Worm (Caenorhabditis elegans) whole organism, L3 larva: ENCODE data around the gene spl-1.
A peak's percentile ranks its signal among the peaks of the same experiment; 100 is the strongest.

ENCODE experiments used
- R02D3.7 ChIP-seq: fragments of 150-350 bp; optimal IDR thresholded peaks from 2 replicates; lab custom pipeline; 2014; ENCODE audit warnings: missing biosample characterization, missing genetic modification characterization
- ZK546.5 ChIP-seq: sonication (generic microtip); optimal IDR thresholded peaks from 2 replicates; lab custom pipeline; 2017; ENCODE audit warnings: missing biosample characterization, missing genetic modification characterization
- aly-2 ChIP-seq: fragments of 150-350 bp; optimal IDR thresholded peaks from 2 replicates; lab custom pipeline; 2014; ENCODE audit warnings: missing biosample characterization, missing genetic modification characterization
- ama-1 ChIP-seq: fragments of 150-350 bp; optimal IDR thresholded peaks from 2 replicates; lab custom pipeline; 2018
- ceh-28 ChIP-seq: fragments of 150-350 bp; optimal IDR thresholded peaks from 2 replicates; lab custom pipeline; 2014; ENCODE audit warnings: missing biosample characterization, missing genetic modification reagents, missing genetic modification characterization
- ceh-82 ChIP-seq: fragments of 150-350 bp; optimal IDR thresholded peaks from 2 replicates; lab custom pipeline; 2014; ENCODE audit warnings: missing biosample characterization, missing genetic modification characterization
- ceh-9 ChIP-seq: sonication (generic microtip); optimal IDR thresholded peaks from 2 replicates; lab custom pipeline; 2018; ENCODE audit warnings: missing biosample characterization, missing genetic modification characterization
- daf-12 ChIP-seq: fragments of 150-350 bp; optimal IDR thresholded peaks from 2 replicates; lab custom pipeline; 2014; ENCODE audit warnings: missing biosample characterization, missing genetic modification reagents, missing genetic modification characterization
- egl-27 ChIP-seq: sonication (generic microtip); optimal IDR thresholded peaks from 4 replicates; lab custom pipeline; 2017; ENCODE audit warnings: missing biosample characterization, missing genetic modification reagents, missing genetic modification characterization
- egl-5 ChIP-seq: fragments of 150-350 bp; optimal IDR thresholded peaks from 2 replicates; lab custom pipeline; 2017; ENCODE audit warnings: missing biosample characterization, missing genetic modification reagents, missing genetic modification characterization, inconsistent platforms
- elt-1 ChIP-seq: fragments of 150-350 bp; optimal IDR thresholded peaks from 2 replicates; lab custom pipeline; 2014; ENCODE audit warnings: missing biosample characterization, missing genetic modification characterization
- elt-2 ChIP-seq: sonication (generic microtip); optimal IDR thresholded peaks from 2 replicates; lab custom pipeline; 2016; ENCODE audit warnings: missing genetic modification reagents, mild to moderate bottlenecking, missing genetic modification characterization, missing compliant biosample characterization
- elt-3 ChIP-seq, 3 experiments: fragments of 150-350 bp in 1 of 3; sonication (generic microtip) in 2 of 3; optimal IDR thresholded peaks; 2 replicates in 2 of 3; 4 replicates in 1 of 3; lab custom pipeline; 2014 to 2017; ENCODE audit warnings: missing biosample characterization in 3 of 3, missing genetic modification characterization in 3 of 3
- fos-1 ChIP-seq: fragments of 150-350 bp; optimal IDR thresholded peaks from 2 replicates; lab custom pipeline; 2014; ENCODE audit warnings: missing biosample characterization, missing genetic modification characterization
- hmg-11 ChIP-seq: sonication (generic microtip); optimal IDR thresholded peaks from 2 replicates; lab custom pipeline; 2016; ENCODE audit warnings: missing genetic modification characterization, missing compliant biosample characterization
- jun-1 ChIP-seq: fragments of 150-350 bp; optimal IDR thresholded peaks from 2 replicates; lab custom pipeline; 2014; ENCODE audit warnings: missing biosample characterization, missing genetic modification reagents, missing genetic modification characterization
- lin-15B ChIP-seq: fragments of 150-350 bp; optimal IDR thresholded peaks from 2 replicates; lab custom pipeline; 2014; ENCODE audit warnings: missing biosample characterization, missing genetic modification characterization
- lin-39 ChIP-seq: fragments of 150-350 bp; optimal IDR thresholded peaks from 2 replicates; lab custom pipeline; 2018; ENCODE audit warnings: missing biosample characterization, missing genetic modification reagents, missing genetic modification characterization
- lsy-12 ChIP-seq: sonication (generic microtip); optimal IDR thresholded peaks from 2 replicates; lab custom pipeline; 2016; ENCODE audit warnings: mild to moderate bottlenecking, missing genetic modification characterization, missing compliant biosample characterization
- mdl-1 ChIP-seq: fragments of 150-350 bp; optimal IDR thresholded peaks from 2 replicates; lab custom pipeline; 2014; ENCODE audit warnings: missing biosample characterization, missing genetic modification characterization
- mml-1 ChIP-seq: fragments of 150-350 bp; sonication (generic microtip); optimal IDR thresholded peaks from 3 replicates; lab custom pipeline; 2014; ENCODE audit warnings: missing biosample characterization, missing genetic modification characterization
- nfya-1 ChIP-seq: sonication (generic microtip); optimal IDR thresholded peaks from 2 replicates; lab custom pipeline; 2017; ENCODE audit warnings: missing genetic modification characterization, mild to moderate bottlenecking, missing compliant biosample characterization, antibody characterized with exemption, moderate library complexity; ENCODE audit not compliant: insufficient read depth
- nhr-11 ChIP-seq: fragments of 150-350 bp; optimal IDR thresholded peaks from 2 replicates; lab custom pipeline; 2014; ENCODE audit warnings: missing biosample characterization, missing genetic modification characterization
- nhr-23 ChIP-seq: fragments of 150-350 bp; optimal IDR thresholded peaks from 2 replicates; lab custom pipeline; 2014; ENCODE audit warnings: missing biosample characterization, missing genetic modification reagents, missing genetic modification characterization
- nhr-237 ChIP-seq: fragments of 150-350 bp; optimal IDR thresholded peaks from 2 replicates; lab custom pipeline; 2014; ENCODE audit warnings: missing biosample characterization, missing genetic modification characterization
- nhr-25 ChIP-seq: sonication (generic microtip); optimal IDR thresholded peaks from 2 replicates; lab custom pipeline; 2017; ENCODE audit warnings: missing biosample characterization, missing genetic modification characterization
- nhr-28 ChIP-seq: fragments of 150-350 bp; optimal IDR thresholded peaks from 2 replicates; lab custom pipeline; 2014; ENCODE audit warnings: missing biosample characterization, missing genetic modification characterization
- nhr-67 ChIP-seq: fragments of 150-350 bp; optimal IDR thresholded peaks from 2 replicates; lab custom pipeline; 2014; ENCODE audit warnings: missing biosample characterization, missing genetic modification characterization
- pqm-1 ChIP-seq: fragments of 150-350 bp; optimal IDR thresholded peaks from 2 replicates; lab custom pipeline; 2017; ENCODE audit warnings: missing biosample characterization, missing genetic modification characterization, inconsistent platforms
- sea-2 ChIP-seq: fragments of 150-350 bp; sonication (generic microtip); optimal IDR thresholded peaks from 4 replicates; lab custom pipeline; 2014; ENCODE audit warnings: missing biosample characterization, missing genetic modification reagents, missing genetic modification characterization
- tbx-2 ChIP-seq: sonication (generic microtip); optimal IDR thresholded peaks from 2 replicates; lab custom pipeline; 2016; ENCODE audit warnings: mild to moderate bottlenecking, missing genetic modification characterization, missing compliant biosample characterization
- unc-62 ChIP-seq: fragments of 150-350 bp; sonication (generic microtip); optimal IDR thresholded peaks from 4 replicates; lab custom pipeline; 2014; ENCODE audit warnings: missing biosample characterization, missing genetic modification reagents, missing genetic modification characterization
- zag-1 ChIP-seq: fragments of 150-350 bp; optimal IDR thresholded peaks from 2 replicates; lab custom pipeline; 2014; ENCODE audit warnings: missing biosample characterization, missing genetic modification characterization

spl-1 gene

ce11 chrIV:425546-425945 is 42.6 kb upstream of the spl-1 start:
- TF ChIP-seq unc-62 (GFP tag; lab: Kevin White, UChicago) = no peak
- peak; percentile 59 for TF ChIP-seq nhr-23 (tag; lab: Kevin White, UChicago)
- TF ChIP-seq elt-2 (tag; lab: Kevin White, UChicago) = peak; percentile 3
- no peak for TF ChIP-seq egl-27
- peak; percentile 72 for TF ChIP-seq lin-15B
- TF ChIP-seq egl-5 (tag; lab: Kevin White, UChicago) = no peak
- no peak for TF ChIP-seq ceh-9 (tag; lab: Kevin White, UChicago)
- peak; percentile 39 for TF ChIP-seq lin-39 (tag; lab: Kevin White, UChicago)
- no peak for TF ChIP-seq nhr-11 (tag; lab: Kevin White, UChicago)
- no peak for TF ChIP-seq lsy-12
- TF ChIP-seq tbx-2 = no peak
- no peak for TF ChIP-seq jun-1 (tag; lab: Kevin White, UChicago)
- peak; percentile 73 for TF ChIP-seq nfya-1
- TF ChIP-seq ceh-82 (tag; lab: Kevin White, UChicago) = no peak
- peak; percentile 60 for TF ChIP-seq hmg-11
- no peak for TF ChIP-seq aly-2 (tag; lab: Kevin White, UChicago)
- no peak for TF ChIP-seq R02D3.7
- TF ChIP-seq nhr-25 (tag; lab: Kevin White, UChicago) = no peak
- no peak for TF ChIP-seq mdl-1
- TF ChIP-seq nhr-28 (tag; lab: Kevin White, UChicago) = no peak
- TF ChIP-seq ceh-28 = peak; percentile 32
- no peak for TF ChIP-seq elt-3 (tag; optimal IDR thresholded peaks at IDR 0.05; lab: Kevin White, UChicago)

DNA sequence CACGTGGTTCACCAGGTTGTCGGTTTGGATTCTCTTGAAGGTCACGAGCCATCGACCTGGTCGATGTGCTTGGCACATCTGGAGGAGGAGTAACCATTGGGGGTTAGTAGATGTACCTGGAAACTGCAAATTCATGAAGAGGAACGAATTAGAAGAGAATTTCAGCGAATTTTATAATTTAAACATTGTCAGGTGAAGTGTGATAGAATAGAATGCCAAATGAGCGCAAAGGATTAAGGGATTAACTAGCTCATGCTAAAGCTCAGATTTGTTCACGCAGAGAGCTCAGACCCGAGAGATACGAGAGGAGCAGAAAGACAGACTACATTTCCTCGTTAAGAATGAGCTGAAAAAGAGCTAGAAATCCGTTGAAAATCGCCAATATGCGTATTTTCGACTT is 42.1 kb upstream of the spl-1 start, which contains the start of gene daf-18:
TSS of gene daf-18 (minus strand) at position 126 of the 400 bp plus-strand sequence.
- TF ChIP-seq egl-5 (tag; lab: Kevin White, UChicago) (no peak), aly-2 (tag; lab: Kevin White, UChicago) (no peak), daf-12 (tag; lab: Kevin White, UChicago) (no peak), elt-1 (tag; lab: Kevin White, UChicago) (no peak), fos-1 (tag; lab: Kevin White, UChicago) (no peak)

DNA sequence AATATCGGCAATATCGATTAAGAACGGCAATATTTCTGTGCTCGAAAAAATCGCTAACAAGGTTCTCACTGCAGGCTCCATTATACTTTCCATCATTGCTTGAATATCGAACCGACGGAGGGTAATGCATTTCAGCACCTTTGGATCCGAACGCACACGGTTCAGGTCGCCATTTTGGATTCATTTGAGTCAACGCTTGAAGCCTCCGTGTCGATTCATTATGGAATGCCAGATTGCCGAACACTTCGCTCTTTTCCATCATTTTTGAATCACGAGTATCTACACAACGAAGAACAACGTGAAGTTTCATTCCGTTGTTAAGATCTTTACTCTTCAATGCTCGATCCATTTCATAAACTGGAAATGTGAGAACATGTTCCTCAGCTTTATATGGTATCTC is 39.1 kb upstream of the spl-1 start:
- no peak for TF ChIP-seq elt-1 (tag; lab: Kevin White, UChicago)
- no peak for TF ChIP-seq elt-2 (tag; lab: Kevin White, UChicago)
- no peak for TF ChIP-seq egl-5 (tag; lab: Kevin White, UChicago)
- no peak for TF ChIP-seq nhr-67 (tag; lab: Kevin White, UChicago)
- TF ChIP-seq egl-27 = no peak
- no peak for TF ChIP-seq lin-39 (tag; lab: Kevin White, UChicago)
- TF ChIP-seq R02D3.7 = no peak
- TF ChIP-seq nhr-11 (tag; lab: Kevin White, UChicago) = no peak
- no peak for TF ChIP-seq tbx-2
- no peak for TF ChIP-seq sea-2 (GFP tag; lab: Kevin White, UChicago)
- no peak for TF ChIP-seq nhr-237 (tag; lab: Kevin White, UChicago)

DNA sequence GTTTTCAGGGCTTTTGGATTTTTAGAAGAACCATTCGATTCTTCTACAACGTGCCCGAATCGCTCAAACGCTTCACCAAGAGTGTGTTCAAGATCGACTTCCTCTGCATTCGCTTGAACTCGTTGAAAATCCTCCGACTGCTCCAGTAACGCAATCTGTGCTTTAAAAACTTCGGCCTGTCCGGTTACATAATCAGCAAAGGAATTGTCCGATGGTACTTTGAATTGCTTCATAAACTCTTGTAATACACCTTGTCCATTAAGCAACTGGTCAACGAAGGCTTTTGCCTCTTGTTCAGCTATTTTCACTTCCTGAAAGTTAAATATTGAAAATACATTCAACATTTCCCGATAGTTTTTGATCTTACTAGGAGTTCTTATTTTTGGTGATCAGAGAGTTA is 37.7 kb upstream of the spl-1 start:
- TF ChIP-seq mml-1 (tag; lab: Kevin White, UChicago) (no peak), zag-1 (tag; lab: Kevin White, UChicago) (no peak), ceh-28 (no peak), ama-1 (lab: Kevin White, UChicago) (no peak), daf-12 (tag; lab: Kevin White, UChicago) (no peak), ZK546.5 (tag; lab: Kevin White, UChicago) (no peak), fos-1 (tag; lab: Kevin White, UChicago) (no peak), lsy-12 (no peak), aly-2 (tag; lab: Kevin White, UChicago) (no peak), pqm-1 (tag; lab: Kevin White, UChicago) (no peak), tbx-2 (no peak)

ce11 chrIV:419674-420073 is 36.7 kb upstream of the spl-1 start, which contains the start of gene eri-1:
Gene eri-1, minus strand, starts transcription at chrIV:419958.
- TF ChIP-seq ceh-28 (peak; percentile 21), egl-27 (no peak)
